Worm (Caenorhabditis elegans): ENCODE measurements around the gene H13N06.7.

DNA sequence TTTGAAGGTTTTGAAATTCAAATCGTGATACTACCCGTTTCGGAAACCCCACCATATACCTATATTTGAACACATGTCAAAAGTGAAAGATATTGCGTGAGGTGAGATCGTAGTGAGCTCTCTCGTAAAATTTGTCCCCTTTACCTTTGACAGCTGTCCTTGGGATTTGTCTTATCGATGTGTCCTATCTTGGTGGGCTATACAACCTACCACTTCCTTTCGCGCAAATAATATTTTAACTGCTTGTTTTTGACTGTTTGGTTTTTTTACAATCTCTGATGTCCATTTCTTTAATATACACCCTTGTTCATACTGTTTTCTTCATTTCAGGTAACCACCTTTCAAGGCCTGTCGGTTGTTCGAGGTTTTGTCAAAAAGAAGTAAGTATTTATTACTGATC, 6.8 kb downstream of the H13N06.7 start, which contains the start of gene eat-20:
- TF ChIP-seq nhr-12 (tag; optimal IDR thresholded peaks at IDR 0.05) (no peak), sem-2 (GFP tag; optimal IDR thresholded peaks at IDR 0.05) (no peak), lin-13 (tag; optimal IDR thresholded peaks at IDR 0.05) (no peak), unc-39 (tag; optimal IDR thresholded peaks at IDR 0.05) (no peak), unc-62 (GFP tag; optimal IDR thresholded peaks at IDR 0.05) (no peak), nhr-237 (tag; optimal IDR thresholded peaks at IDR 0.05) (no peak)
